Worm (Caenorhabditis elegans): ENCODE results near the gene B0252.1.

Gene B0252.1

DNA sequence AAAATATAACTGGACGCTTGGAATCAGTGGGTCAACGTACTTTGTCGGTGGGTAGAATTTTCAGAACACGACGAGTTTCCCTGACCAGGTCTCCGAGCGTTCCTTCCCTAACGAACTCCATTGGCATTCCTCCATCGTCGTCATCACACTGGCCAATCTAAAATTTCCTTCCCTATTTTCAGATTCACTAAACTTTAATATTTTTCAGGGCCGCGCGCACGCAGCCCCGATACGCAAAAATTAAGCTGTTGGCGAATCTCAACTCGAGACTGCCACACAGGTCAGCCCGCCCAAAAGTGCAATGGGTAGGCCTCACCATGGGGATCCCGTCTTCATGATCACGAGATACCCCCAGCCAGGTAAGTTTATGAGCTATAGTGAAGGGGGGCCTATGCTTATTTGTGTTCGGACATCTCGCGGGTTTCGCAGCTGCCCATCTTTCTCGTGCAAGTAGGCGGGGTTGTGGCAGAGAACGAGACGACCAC lies 48.8 kb downstream of the B0252.1 start:
- TF ChIP-seq dmd-4 (tag; optimal IDR thresholded peaks at IDR 0.05) (no peak), ZK546.5 (tag; optimal IDR thresholded peaks at IDR 0.05) (peak; percentile 8), mab-5 (tag; optimal IDR thresholded peaks at IDR 0.05) (peak; percentile 41), sem-4 (tag; optimal IDR thresholded peaks at IDR 0.05) (peak; percentile 59), ztf-4 (tag; optimal IDR thresholded peaks at IDR 0.05) (peak; percentile 41), nhr-10 (tag; optimal IDR thresholded peaks at IDR 0.05) (no peak), ztf-11 (tag; optimal IDR thresholded peaks at IDR 0.05) (no peak), nhr-11 (tag; optimal IDR thresholded peaks at IDR 0.05) (no peak), mbf-1 (tag; optimal IDR thresholded peaks at IDR 0.05) (no peak), Y55F3AM.14 (GFP tag; optimal IDR thresholded peaks at IDR 0.05) (peak; percentile 59), R02D3.7 (tag; optimal IDR thresholded peaks at IDR 0.05) (peak; percentile 34), C34F6.9 (tag; optimal IDR thresholded peaks at IDR 0.05) (peak; percentile 67), blmp-1 (tag; optimal IDR thresholded peaks at IDR 0.05; ENCODE audit: insufficient read depth) (no peak), egl-27 (tag; optimal IDR thresholded peaks at IDR 0.05) (peak; percentile 61), skn-1 (tag; optimal IDR thresholded peaks at IDR 0.05) (no peak), zag-1 (tag; optimal IDR thresholded peaks at IDR 0.05) (peak; percentile 66), unc-62 (GFP tag; optimal IDR thresholded peaks at IDR 0.05) (no peak), elt-1 (tag; optimal IDR thresholded peaks at IDR 0.05) (no peak), nhr-6 (tag; optimal IDR thresholded peaks at IDR 0.05) (peak; percentile 2), nhr-77 (tag; optimal IDR thresholded peaks at IDR 0.05) (peak; percentile 44), sma-3 (GFP tag; optimal IDR thresholded peaks at IDR 0.05) (peak; percentile 86), lin-39 (tag; optimal IDR thresholded peaks at IDR 0.05) (no peak), fos-1 (tag; optimal IDR thresholded peaks at IDR 0.05) (peak; percentile 40), nhr-21 (tag; optimal IDR thresholded peaks at IDR 0.05) (peak; percentile 77), snpc-4 (tag; optimal IDR thresholded peaks at IDR 0.05) (peak; percentile 98), ama-1 (optimal IDR thresholded peaks at IDR 0.05) (peak; percentile 95), nhr-25 (tag; optimal IDR thresholded peaks at IDR 0.05) (peak; percentile 41), elt-3 (tag; optimal IDR thresholded peaks at IDR 0.05) (no peak), nhr-23 (tag; optimal IDR thresholded peaks at IDR 0.05) (no peak), peb-1 (tag; optimal IDR thresholded peaks at IDR 0.05) (no peak), nhr-129 (tag; optimal IDR thresholded peaks at IDR 0.05) (peak; percentile 70), nhr-237 (tag; optimal IDR thresholded peaks at IDR 0.05) (no peak), lin-11 (tag; optimal IDR thresholded peaks at IDR 0.05) (no peak), aly-2 (tag; optimal IDR thresholded peaks at IDR 0.05) (no peak), alr-1 (tag; optimal IDR thresholded peaks at IDR 0.05) (no peak), unc-39 (tag; optimal IDR thresholded peaks at IDR 0.05) (no peak), ztf-1 (GFP tag; conservative IDR thresholded peaks at IDR 0.05) (no peak), lsy-2 (tag; optimal IDR thresholded peaks at IDR 0.05) (peak; percentile 50 to 76), sma-9 (GFP tag; optimal IDR thresholded peaks at IDR 0.05) (peak; percentile 86), sma-9 (tag; optimal IDR thresholded peaks at IDR 0.05) (no peak), lin-13 (GFP tag; optimal IDR thresholded peaks at IDR 0.05) (peak; percentile 60), mdl-1 (tag; optimal IDR thresholded peaks at IDR 0.05) (peak; percentile 66 to 76), F13H6.1 (tag; optimal IDR thresholded peaks at IDR 0.05) (peak; percentile 70), unc-55 (GFP tag; optimal IDR thresholded peaks at IDR 0.05) (peak; percentile 24), crh-2 (tag; optimal IDR thresholded peaks at IDR 0.05) (peak; percentile 52), gmeb-1 (tag; optimal IDR thresholded peaks at IDR 0.05) (peak; percentile 62), ceh-16 (tag; optimal IDR thresholded peaks at IDR 0.05) (peak; percentile 38), ceh-82 (tag; optimal IDR thresholded peaks at IDR 0.05) (peak; percentile 14), nhr-12 (tag; optimal IDR thresholded peaks at IDR 0.05) (no peak)
